Worm (Caenorhabditis elegans): Measurements from ENCODE around the gene K09H11.4.

The K09H11.4 gene

DNA sequence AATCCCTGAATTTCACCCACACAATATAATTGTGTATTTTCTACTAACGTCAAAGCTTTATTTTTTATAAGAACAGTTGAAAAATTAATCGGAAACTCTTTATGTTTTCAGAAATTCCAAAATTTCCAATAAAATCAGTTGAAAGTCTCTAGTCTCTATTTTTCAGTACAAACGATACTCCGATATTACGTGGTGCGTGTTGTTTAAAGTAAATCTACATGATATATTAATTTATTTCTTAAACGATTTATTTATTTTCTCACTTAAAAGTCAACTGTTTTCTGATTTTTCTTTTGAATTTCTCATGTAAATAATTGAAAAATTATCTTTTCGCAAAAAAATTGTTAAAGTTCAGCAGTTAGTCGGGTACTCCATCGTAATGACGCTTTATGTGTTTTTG is 14.2 kb downstream of the K09H11.4 start:
- TF ChIP-seq blmp-1 (tag; optimal IDR thresholded peaks at IDR 0.05; ENCODE audit: insufficient read depth) (no peak), C34F6.9 (tag; optimal IDR thresholded peaks at IDR 0.05) (peak; percentile 17), lsy-2 (tag; optimal IDR thresholded peaks at IDR 0.05) (peak in 1 of 2 experiments; percentile 9), lin-13 (GFP tag; optimal IDR thresholded peaks at IDR 0.05) (no peak), nhr-23 (tag; optimal IDR thresholded peaks at IDR 0.05) (no peak), sma-3 (GFP tag; optimal IDR thresholded peaks at IDR 0.05) (no peak), aly-2 (tag; optimal IDR thresholded peaks at IDR 0.05) (no peak)

DNA sequence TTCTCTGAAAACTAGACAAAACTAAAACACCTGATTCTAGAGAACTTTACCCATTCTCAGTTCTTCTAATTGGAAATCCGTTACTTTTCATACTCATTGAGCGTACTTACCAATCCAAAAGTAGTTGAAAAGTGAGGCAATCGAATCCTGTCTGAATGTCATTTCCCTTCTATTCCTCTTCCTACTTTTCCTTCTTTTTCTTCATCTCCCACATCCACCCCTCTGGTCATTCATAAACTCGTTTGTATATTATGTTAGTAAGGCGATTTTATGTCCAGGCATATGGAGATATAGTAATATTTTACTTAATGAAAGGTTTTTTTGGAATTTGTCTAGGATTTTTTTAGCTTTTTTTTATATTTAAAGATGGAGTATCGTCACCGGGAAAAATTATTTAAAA is 18.0 kb downstream of the K09H11.4 start:
- no peak for TF ChIP-seq lin-13 (GFP tag; optimal IDR thresholded peaks at IDR 0.05)

DNA sequence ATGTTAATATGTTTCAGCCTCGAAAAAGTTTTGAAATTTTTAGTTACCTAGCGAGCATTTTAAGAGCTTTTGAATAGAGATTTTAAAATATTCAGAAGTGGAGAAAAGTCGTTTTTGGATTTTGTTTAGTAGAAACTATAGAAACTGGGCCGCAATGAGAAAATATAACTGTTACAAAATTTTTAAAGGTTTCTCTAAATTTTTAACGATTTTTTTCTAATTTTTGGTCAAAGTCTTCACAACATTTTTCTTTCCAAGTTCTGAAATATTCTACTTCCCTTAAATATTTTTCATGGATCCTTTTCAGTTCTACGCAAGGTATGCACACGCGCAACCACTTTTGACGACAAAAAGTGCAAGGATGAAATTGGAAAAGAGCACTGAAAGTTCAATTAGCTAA is 20.9 kb downstream of the K09H11.4 start, which contains the start of gene peli-1:
TSS of gene peli-1 (plus strand) at position 301 of the 400 bp plus-strand sequence.
- TF ChIP-seq nhr-77 (tag; optimal IDR thresholded peaks at IDR 0.05) (no peak), mab-5 (tag; optimal IDR thresholded peaks at IDR 0.05) (no peak), elt-3 (tag; optimal IDR thresholded peaks at IDR 0.05) (no peak), elt-1 (tag; optimal IDR thresholded peaks at IDR 0.05) (no peak), nhr-11 (tag; optimal IDR thresholded peaks at IDR 0.05) (no peak), unc-62 (GFP tag; optimal IDR thresholded peaks at IDR 0.05) (no peak), ama-1 (optimal IDR thresholded peaks at IDR 0.05) (no peak), nhr-21 (tag; optimal IDR thresholded peaks at IDR 0.05) (no peak), nhr-129 (tag; optimal IDR thresholded peaks at IDR 0.05) (no peak), zag-1 (tag; optimal IDR thresholded peaks at IDR 0.05) (no peak), C34F6.9 (tag; optimal IDR thresholded peaks at IDR 0.05) (no peak), mbf-1 (tag; optimal IDR thresholded peaks at IDR 0.05) (no peak), nhr-10 (tag; optimal IDR thresholded peaks at IDR 0.05) (no peak), ceh-16 (tag; optimal IDR thresholded peaks at IDR 0.05) (no peak), skn-1 (tag; optimal IDR thresholded peaks at IDR 0.05) (no peak)

DNA sequence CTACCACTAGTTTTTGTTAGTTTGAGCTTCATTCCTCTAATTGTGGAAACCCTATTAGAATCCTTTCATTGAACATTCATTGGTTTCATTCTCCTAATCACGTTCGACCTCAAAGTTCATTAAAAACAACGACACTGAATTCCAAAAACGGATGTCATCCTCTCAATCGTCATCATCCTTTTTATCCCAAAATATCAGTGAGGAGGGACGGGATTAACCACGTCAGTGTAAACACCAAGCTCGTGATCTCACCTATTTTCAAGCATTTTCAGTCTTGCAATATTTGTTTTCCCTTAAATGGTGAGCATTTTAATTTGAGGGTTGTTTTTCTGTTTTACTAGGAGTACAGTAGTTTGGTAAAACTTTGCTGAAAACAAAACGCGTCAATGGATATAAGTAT is 21.9 kb downstream of the K09H11.4 start:
- no peak for TF ChIP-seq F13H6.1 (tag; optimal IDR thresholded peaks at IDR 0.05)
- TF ChIP-seq unc-39 (tag; optimal IDR thresholded peaks at IDR 0.05), result no peak
- TF ChIP-seq sma-9 (GFP tag; optimal IDR thresholded peaks at IDR 0.05), result peak; percentile 5
- TF ChIP-seq sma-9 (tag; optimal IDR thresholded peaks at IDR 0.05), result no peak

DNA sequence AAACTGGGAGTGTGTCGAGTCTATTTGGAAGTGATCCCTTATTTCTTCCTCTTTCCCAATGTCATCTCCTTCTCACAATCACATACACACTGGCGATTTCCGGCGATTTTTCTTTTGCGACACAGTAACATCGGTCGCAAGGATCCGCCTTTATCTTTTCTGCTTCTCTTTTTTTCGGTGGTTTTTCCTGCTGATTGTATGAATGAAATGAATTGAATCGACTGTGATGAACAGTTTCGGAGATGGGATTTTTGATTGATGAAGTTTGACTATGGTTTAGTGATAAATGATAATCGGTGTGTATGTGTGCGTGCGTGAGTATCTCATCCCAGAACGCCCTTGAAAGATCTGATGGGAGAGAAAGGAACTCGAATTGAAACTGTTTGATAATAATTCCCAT is 25.3 kb downstream of the K09H11.4 start:
- no peak for TF ChIP-seq ztf-1 (GFP tag; conservative IDR thresholded peaks at IDR 0.05)
- no peak for TF ChIP-seq unc-55 (GFP tag; optimal IDR thresholded peaks at IDR 0.05)
- no peak for TF ChIP-seq lin-39 (tag; optimal IDR thresholded peaks at IDR 0.05)
- no peak for TF ChIP-seq unc-62 (GFP tag; optimal IDR thresholded peaks at IDR 0.05)
- TF ChIP-seq nhr-237 (tag; optimal IDR thresholded peaks at IDR 0.05), result no peak
- TF ChIP-seq lsy-2 (tag; optimal IDR thresholded peaks at IDR 0.05), result no peak
- TF ChIP-seq mbf-1 (tag; optimal IDR thresholded peaks at IDR 0.05), result no peak
- no peak for TF ChIP-seq mdl-1 (tag; optimal IDR thresholded peaks at IDR 0.05)
- TF ChIP-seq zag-1 (tag; optimal IDR thresholded peaks at IDR 0.05), result no peak
- TF ChIP-seq unc-39 (tag; optimal IDR thresholded peaks at IDR 0.05), result no peak
- TF ChIP-seq nhr-23 (tag; optimal IDR thresholded peaks at IDR 0.05), result no peak
- TF ChIP-seq nhr-10 (tag; optimal IDR thresholded peaks at IDR 0.05), result no peak
- TF ChIP-seq C34F6.9 (tag; optimal IDR thresholded peaks at IDR 0.05), result no peak
- no peak for TF ChIP-seq peb-1 (tag; optimal IDR thresholded peaks at IDR 0.05)
- no peak for TF ChIP-seq ztf-4 (tag; optimal IDR thresholded peaks at IDR 0.05)
- TF ChIP-seq sma-3 (GFP tag; optimal IDR thresholded peaks at IDR 0.05), result peak; percentile 62
- no peak for TF ChIP-seq skn-1 (tag; optimal IDR thresholded peaks at IDR 0.05)
- no peak for TF ChIP-seq nhr-6 (tag; optimal IDR thresholded peaks at IDR 0.05)
- peak; percentile 41 for TF ChIP-seq nhr-25 (tag; optimal IDR thresholded peaks at IDR 0.05)
- TF ChIP-seq aly-2 (tag; optimal IDR thresholded peaks at IDR 0.05), result no peak
- no peak for TF ChIP-seq lin-13 (GFP tag; optimal IDR thresholded peaks at IDR 0.05)
- TF ChIP-seq crh-2 (tag; optimal IDR thresholded peaks at IDR 0.05), result no peak
- TF ChIP-seq elt-1 (tag; optimal IDR thresholded peaks at IDR 0.05), result no peak
- no peak for TF ChIP-seq gmeb-1 (tag; optimal IDR thresholded peaks at IDR 0.05)
- TF ChIP-seq elt-3 (tag; optimal IDR thresholded peaks at IDR 0.05), result no peak
- TF ChIP-seq nhr-12 (tag; optimal IDR thresholded peaks at IDR 0.05), result no peak
- TF ChIP-seq sma-9 (GFP tag; optimal IDR thresholded peaks at IDR 0.05), result peak; percentile 58
- TF ChIP-seq sma-9 (tag; optimal IDR thresholded peaks at IDR 0.05), result no peak
- no peak for TF ChIP-seq R02D3.7 (tag; optimal IDR thresholded peaks at IDR 0.05)
- no peak for TF ChIP-seq fos-1 (tag; optimal IDR thresholded peaks at IDR 0.05)
- TF ChIP-seq egl-27 (tag; optimal IDR thresholded peaks at IDR 0.05), result peak; percentile 18
- TF ChIP-seq mab-5 (tag; optimal IDR thresholded peaks at IDR 0.05), result no peak
- TF ChIP-seq ceh-82 (tag; optimal IDR thresholded peaks at IDR 0.05), result no peak
- no peak for TF ChIP-seq sem-4 (tag; optimal IDR thresholded peaks at IDR 0.05)
- TF ChIP-seq nhr-11 (tag; optimal IDR thresholded peaks at IDR 0.05), result no peak
- no peak for TF ChIP-seq alr-1 (tag; optimal IDR thresholded peaks at IDR 0.05)
- no peak for TF ChIP-seq lin-11 (tag; optimal IDR thresholded peaks at IDR 0.05)
- no peak for TF ChIP-seq ceh-16 (tag; optimal IDR thresholded peaks at IDR 0.05)
- TF ChIP-seq nhr-21 (tag; optimal IDR thresholded peaks at IDR 0.05), result peak; percentile 80
- no peak for TF ChIP-seq ztf-11 (tag; optimal IDR thresholded peaks at IDR 0.05)

Data from whole organism, L2 larva.